Fruit fly (Drosophila melanogaster): Measurements from ENCODE around the gene Set.
A peak's percentile ranks its signal among the peaks of the same experiment; 100 is the strongest.

The Set gene

dm6 chr3R:15249735-15250134 is 13.6 kb upstream of the Set start, which contains the start of gene CG42404 (continued):
- TF ChIP-seq CG17612 (GFP tag; IDR thresholded peaks at IDR 0.05) (no peak), CG3847 (GFP tag; IDR thresholded peaks at IDR 0.05) (no peak), CG6813 (GFP tag; optimal IDR thresholded peaks at IDR 0.05) (no peak), CG15269 (tag; optimal IDR thresholded peaks at IDR 0.05) (no peak), CG30431 (GFP tag; optimal IDR thresholded peaks at IDR 0.05) (no peak), slp2 (GFP tag; optimal IDR thresholded peaks at IDR 0.05) (no peak), CG18599 (GFP tag; optimal IDR thresholded peaks at IDR 0.05) (no peak), insv (GFP tag; optimal IDR thresholded peaks at IDR 0.05) (no peak), phol (tag; optimal IDR thresholded peaks at IDR 0.05) (peak; percentile 0), gce (GFP tag; IDR thresholded peaks at IDR 0.05) (no peak), CG4820 (GFP tag; optimal IDR thresholded peaks at IDR 0.05) (no peak), CG14050 (GFP tag; IDR thresholded peaks at IDR 0.05) (no peak), exex (tag; optimal IDR thresholded peaks at IDR 0.05) (no peak), Scr (GFP tag; IDR thresholded peaks at IDR 0.05; ENCODE audit: partially characterized antibody) (no peak), Fer2 (tag; optimal IDR thresholded peaks at IDR 0.05) (no peak), Nf-YA (GFP tag; IDR thresholded peaks at IDR 0.05) (no peak), CG7372 (GFP tag; IDR thresholded peaks at IDR 0.05) (no peak), sim (GFP tag; IDR thresholded peaks at IDR 0.05) (no peak), CG15601 (tag; optimal IDR thresholded peaks at IDR 0.05) (no peak), Dp (GFP tag; optimal IDR thresholded peaks at IDR 0.05) (peak; percentile 6), CG10321 (GFP tag; IDR thresholded peaks at IDR 0.05) (no peak), pita (GFP tag; optimal IDR thresholded peaks at IDR 0.05) (no peak), CG10462 (GFP tag; optimal IDR thresholded peaks at IDR 0.05) (peak; percentile 68), CG9876 (GFP tag; optimal IDR thresholded peaks at IDR 0.05) (no peak), CG17385 (GFP tag; optimal IDR thresholded peaks at IDR 0.05) (no peak), seq (GFP tag; IDR thresholded peaks at IDR 0.05) (no peak), Ets97D (GFP tag; optimal IDR thresholded peaks at IDR 0.05) (peak; percentile 5), CkIIα-i1 (GFP tag; IDR thresholded peaks at IDR 0.05) (no peak), caup (GFP tag; optimal IDR thresholded peaks at IDR 0.05; ENCODE audit: severe bottlenecking) (no peak), CG13624 (GFP tag; optimal IDR thresholded peaks at IDR 0.05) (no peak), CG10147 (GFP tag; optimal IDR thresholded peaks at IDR 0.05) (no peak), Fer1 (GFP tag; optimal IDR thresholded peaks at IDR 0.05) (no peak), Eip74EF (GFP tag; optimal IDR thresholded peaks at IDR 0.05) (no peak), CG31388 (GFP tag; optimal IDR thresholded peaks at IDR 0.05) (no peak), Asciz (GFP tag; optimal IDR thresholded peaks at IDR 0.05) (no peak), slou (GFP tag; optimal IDR thresholded peaks at IDR 0.05) (no peak), CG8924 (tag; optimal IDR thresholded peaks at IDR 0.05) (no peak), Atf3 (GFP tag; optimal IDR thresholded peaks at IDR 0.05) (no peak), Myb (GFP tag; optimal IDR thresholded peaks at IDR 0.05) (peak; percentile 95), lilli (GFP tag; optimal IDR thresholded peaks at IDR 0.05) (no peak), her (GFP tag; optimal IDR thresholded peaks at IDR 0.05) (no peak), sens (GFP tag) (no peak), CG8290 (GFP tag; optimal IDR thresholded peaks at IDR 0.05) (no peak), CG8290 (tag; optimal IDR thresholded peaks at IDR 0.05) (no peak), lmd (GFP tag; IDR thresholded peaks at IDR 0.05) (no peak), CG8478 (optimal IDR thresholded peaks at IDR 0.05) (no peak), schlank (tag; optimal IDR thresholded peaks at IDR 0.05) (no peak), fru (optimal IDR thresholded peaks at IDR 0.05) (no peak), CG12391 (tag; optimal IDR thresholded peaks at IDR 0.05) (peak; percentile 21), CG10565 (GFP tag; optimal IDR thresholded peaks at IDR 0.05) (no peak), CG2116 (GFP tag; optimal IDR thresholded peaks at IDR 0.05) (peak; percentile 15), sima (GFP tag; optimal IDR thresholded peaks at IDR 0.05) (no peak), Dip3 (GFP tag; optimal IDR thresholded peaks at IDR 0.05) (no peak)

Measured in whole organism, embryonic.